Worm (Caenorhabditis elegans): ENCODE data around the gene C09E9.1.

The C09E9.1 gene

DNA sequence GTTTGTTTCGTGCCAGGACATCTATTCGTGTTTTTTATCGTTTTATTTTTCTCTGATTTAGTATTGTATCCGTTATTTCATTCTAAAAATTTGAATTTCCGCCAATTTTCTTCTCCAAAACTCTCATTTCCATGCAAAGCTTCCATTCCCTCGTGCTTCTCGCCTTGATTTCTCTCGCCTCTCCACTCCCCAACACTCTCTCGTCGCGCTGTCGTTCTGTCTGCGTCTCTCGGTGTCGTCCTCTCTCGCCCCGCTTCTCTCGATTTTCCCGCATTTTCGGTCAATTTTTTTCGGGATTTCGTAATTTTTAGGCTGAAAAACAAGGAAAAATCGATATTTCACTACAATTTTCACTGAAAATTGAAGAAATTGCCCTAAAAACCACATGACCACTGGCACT is at the start of gene C09E9.1:
Gene C09E9.1 (plus strand): TSS at position 286 of the 400 bp plus-strand sequence.
- TF ChIP-seq hmbx-1 (tag; optimal IDR thresholded peaks at IDR 0.05) (no peak), scrt-1 (GFP tag; IDR thresholded peaks at IDR 0.05) (no peak), tbx-37 (GFP tag; conservative IDR thresholded peaks at IDR 0.05) (no peak), F13C5.2 (tag; optimal IDR thresholded peaks at IDR 0.05) (no peak), ama-1 (optimal IDR thresholded peaks at IDR 0.05) (no peak), pes-1 (GFP tag; IDR thresholded peaks at IDR 0.05) (no peak), hnd-1 (tag; optimal IDR thresholded peaks at IDR 0.05) (no peak), B0310.2 (tag; optimal IDR thresholded peaks at IDR 0.05) (no peak), sea-1 (GFP tag; conservative IDR thresholded peaks at IDR 0.05) (no peak), hmg-4 (GFP tag; optimal IDR thresholded peaks at IDR 0.05) (no peak), tra-4 (tag; optimal IDR thresholded peaks at IDR 0.05) (no peak), aly-1 (tag; optimal IDR thresholded peaks at IDR 0.05) (no peak), flt-1 (GFP tag; IDR thresholded peaks at IDR 0.05) (no peak), tbx-11 (GFP tag; IDR thresholded peaks at IDR 0.05) (no peak), ceh-13 (GFP tag; optimal IDR thresholded peaks at IDR 0.05) (no peak), ets-7 (tag; optimal IDR thresholded peaks at IDR 0.05) (no peak), ceh-36 (tag; optimal IDR thresholded peaks at IDR 0.05) (no peak)

DNA sequence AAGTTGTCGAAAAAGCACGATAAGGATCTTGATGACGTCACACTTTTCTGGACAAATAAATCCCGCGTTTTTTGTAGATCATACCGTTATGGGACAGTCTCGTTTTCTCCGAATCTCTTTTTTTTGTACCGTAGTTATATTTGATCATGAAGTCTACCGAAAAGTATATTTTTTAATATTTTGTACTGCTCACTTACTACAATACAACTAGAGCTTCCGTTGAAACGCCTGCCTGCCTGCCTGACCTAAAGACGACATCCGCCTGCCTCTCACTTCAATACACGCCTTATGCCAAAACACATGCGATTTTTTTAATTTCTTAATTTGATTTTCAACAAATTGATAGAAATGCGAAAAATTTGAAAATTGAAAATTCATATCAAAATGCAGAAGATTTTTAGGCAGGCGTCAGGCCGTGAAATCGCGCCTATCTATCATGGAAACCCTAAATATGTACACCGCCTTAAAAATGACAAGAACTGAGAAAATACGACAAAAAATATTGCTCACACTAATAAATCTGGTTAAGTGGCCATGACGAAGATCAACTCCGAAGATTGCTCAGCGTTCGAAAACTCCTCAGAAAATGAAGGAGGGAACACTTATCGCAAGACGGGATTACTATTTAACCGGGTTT is 49.0 kb upstream of the C09E9.1 start, which contains the start of gene W09G12.8:
Gene W09G12.8 (plus strand): TSS at position 587 of the 637 bp plus-strand sequence.
- TF ChIP-seq sea-1 (GFP tag; conservative IDR thresholded peaks at IDR 0.05): no peak
- TF ChIP-seq tbx-37 (GFP tag; conservative IDR thresholded peaks at IDR 0.05): no peak
- no peak for TF ChIP-seq hmg-4 (GFP tag; optimal IDR thresholded peaks at IDR 0.05)
- no peak for TF ChIP-seq B0310.2 (tag; optimal IDR thresholded peaks at IDR 0.05)
- TF ChIP-seq hnd-1 (tag; optimal IDR thresholded peaks at IDR 0.05): no peak
- no peak for TF ChIP-seq flt-1 (GFP tag; IDR thresholded peaks at IDR 0.05)
- TF ChIP-seq hmbx-1 (tag; optimal IDR thresholded peaks at IDR 0.05): no peak
- TF ChIP-seq F13C5.2 (tag; optimal IDR thresholded peaks at IDR 0.05): no peak
- TF ChIP-seq scrt-1 (GFP tag; IDR thresholded peaks at IDR 0.05): no peak
- TF ChIP-seq ets-7 (tag; optimal IDR thresholded peaks at IDR 0.05): no peak
- no peak for TF ChIP-seq ceh-36 (tag; optimal IDR thresholded peaks at IDR 0.05)
- TF ChIP-seq ceh-13 (GFP tag; optimal IDR thresholded peaks at IDR 0.05): no peak
- no peak for TF ChIP-seq pes-1 (GFP tag; IDR thresholded peaks at IDR 0.05)
- TF ChIP-seq tbx-11 (GFP tag; IDR thresholded peaks at IDR 0.05): no peak
- TF ChIP-seq ama-1 (optimal IDR thresholded peaks at IDR 0.05): no peak
- TF ChIP-seq aly-1 (tag; optimal IDR thresholded peaks at IDR 0.05): no peak
- no peak for TF ChIP-seq tra-4 (tag; optimal IDR thresholded peaks at IDR 0.05)

DNA sequence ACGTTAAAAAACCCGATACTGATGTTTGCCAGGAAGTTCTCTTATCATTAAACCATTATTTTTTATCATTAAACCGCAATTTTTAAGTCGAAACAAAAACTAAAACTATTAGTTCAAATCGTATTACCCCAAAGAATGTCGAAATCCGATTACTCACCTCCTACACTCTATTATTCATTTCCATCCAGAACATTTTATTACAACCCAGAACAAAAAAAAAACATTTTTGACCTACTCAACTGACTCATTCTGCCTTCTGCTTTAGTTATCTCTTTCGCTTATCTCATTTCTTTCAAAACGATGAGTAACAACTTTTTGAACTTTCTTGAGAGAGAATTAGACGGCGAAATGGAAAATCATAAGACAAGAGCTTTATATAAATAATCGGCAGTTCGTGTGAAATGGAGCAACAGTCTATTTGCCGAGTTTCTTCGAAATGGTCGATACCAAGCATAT is 46.0 kb upstream of the C09E9.1 start, which contains the start of gene W09G12.7:
Gene W09G12.7 (plus strand): TSS at position 406 of the 456 bp plus-strand sequence.
- TF ChIP-seq tra-4 (tag; optimal IDR thresholded peaks at IDR 0.05): no peak
- TF ChIP-seq hnd-1 (tag; optimal IDR thresholded peaks at IDR 0.05): no peak
- no peak for TF ChIP-seq hmbx-1 (tag; optimal IDR thresholded peaks at IDR 0.05)
- no peak for TF ChIP-seq aly-1 (tag; optimal IDR thresholded peaks at IDR 0.05)
- TF ChIP-seq B0310.2 (tag; optimal IDR thresholded peaks at IDR 0.05): no peak
- TF ChIP-seq ama-1 (optimal IDR thresholded peaks at IDR 0.05): no peak
- no peak for TF ChIP-seq pes-1 (GFP tag; IDR thresholded peaks at IDR 0.05)
- no peak for TF ChIP-seq tbx-11 (GFP tag; IDR thresholded peaks at IDR 0.05)
- no peak for TF ChIP-seq tbx-37 (GFP tag; conservative IDR thresholded peaks at IDR 0.05)
- no peak for TF ChIP-seq flt-1 (GFP tag; IDR thresholded peaks at IDR 0.05)
- no peak for TF ChIP-seq hmg-4 (GFP tag; optimal IDR thresholded peaks at IDR 0.05)
- no peak for TF ChIP-seq ets-7 (tag; optimal IDR thresholded peaks at IDR 0.05)
- no peak for TF ChIP-seq sea-1 (GFP tag; conservative IDR thresholded peaks at IDR 0.05)
- no peak for TF ChIP-seq ceh-36 (tag; optimal IDR thresholded peaks at IDR 0.05)

DNA sequence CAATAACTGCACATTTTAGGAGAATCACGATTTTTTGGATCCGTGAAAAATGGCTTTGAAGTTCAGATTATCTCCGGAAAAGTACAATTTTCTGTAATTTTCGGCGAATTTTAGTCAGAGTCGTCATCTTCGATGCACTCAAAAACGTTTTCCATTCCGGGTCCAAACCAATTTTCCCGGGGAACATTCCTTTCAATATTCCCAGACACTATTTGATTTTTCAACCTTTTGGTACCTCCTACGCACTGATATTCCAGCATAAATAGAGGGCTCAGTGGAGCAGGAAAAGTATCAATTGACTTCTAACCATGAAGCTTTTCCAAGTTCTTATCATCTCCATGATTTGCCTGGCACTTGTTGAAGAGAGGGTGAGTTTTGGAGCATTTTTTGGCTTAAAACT is 43.1 kb upstream of the C09E9.1 start, which contains the start of gene W09G12.6:
Gene W09G12.6 (plus strand): TSS at position 301 of the 400 bp plus-strand sequence.
- TF ChIP-seq scrt-1 (GFP tag; IDR thresholded peaks at IDR 0.05) (no peak), hnd-1 (tag; optimal IDR thresholded peaks at IDR 0.05) (no peak), hmbx-1 (tag; optimal IDR thresholded peaks at IDR 0.05) (no peak), tra-4 (tag; optimal IDR thresholded peaks at IDR 0.05) (no peak), tbx-11 (GFP tag; IDR thresholded peaks at IDR 0.05) (no peak), ama-1 (optimal IDR thresholded peaks at IDR 0.05) (no peak), sea-1 (GFP tag; conservative IDR thresholded peaks at IDR 0.05) (no peak), aly-1 (tag; optimal IDR thresholded peaks at IDR 0.05) (no peak), B0310.2 (tag; optimal IDR thresholded peaks at IDR 0.05) (no peak), ets-7 (tag; optimal IDR thresholded peaks at IDR 0.05) (no peak), flt-1 (GFP tag; IDR thresholded peaks at IDR 0.05) (no peak)

DNA sequence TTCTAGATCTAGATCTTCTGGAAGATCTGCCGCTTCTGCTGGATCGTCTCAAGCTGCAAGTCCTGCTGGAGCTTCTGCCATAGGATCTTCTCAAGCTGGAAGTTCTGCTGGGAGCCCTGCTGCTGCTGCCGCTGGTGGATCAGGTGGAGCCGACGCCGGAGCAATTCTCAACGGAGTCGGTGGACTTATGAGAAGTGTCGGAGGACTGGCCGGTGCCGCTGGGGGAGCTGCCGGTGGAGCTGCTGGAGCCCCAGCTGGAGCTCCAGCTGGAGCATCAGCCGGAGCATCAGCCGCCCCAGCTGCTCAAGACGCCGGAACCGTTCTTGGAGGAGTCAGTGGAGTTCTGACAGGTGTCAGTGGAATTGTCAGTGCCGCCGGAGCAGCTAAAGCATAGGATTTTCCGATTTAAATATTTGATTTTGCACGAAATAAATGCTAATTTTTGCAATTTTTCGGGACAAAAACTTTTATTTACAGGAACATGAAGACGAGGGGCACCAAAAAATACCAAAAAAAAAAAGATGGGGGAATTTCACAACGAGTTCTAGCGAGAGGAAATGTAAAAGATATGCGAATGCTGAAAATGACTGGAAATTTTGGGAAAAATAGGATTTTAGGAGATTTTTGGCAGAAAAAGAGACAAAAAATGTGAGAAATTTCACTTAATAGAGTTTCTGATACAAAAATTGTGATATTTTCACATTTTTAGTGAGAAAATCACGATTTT is 42.1 kb upstream of the C09E9.1 start:
- TF ChIP-seq flt-1 (GFP tag; IDR thresholded peaks at IDR 0.05) (no peak), tra-4 (tag; optimal IDR thresholded peaks at IDR 0.05) (no peak), aly-1 (tag; optimal IDR thresholded peaks at IDR 0.05) (no peak), tbx-37 (GFP tag; conservative IDR thresholded peaks at IDR 0.05) (no peak), tbx-11 (GFP tag; IDR thresholded peaks at IDR 0.05) (no peak), scrt-1 (GFP tag; IDR thresholded peaks at IDR 0.05) (no peak), pes-1 (GFP tag; IDR thresholded peaks at IDR 0.05) (no peak), hmg-4 (GFP tag; optimal IDR thresholded peaks at IDR 0.05) (no peak), sea-1 (GFP tag; conservative IDR thresholded peaks at IDR 0.05) (no peak), hmbx-1 (tag; optimal IDR thresholded peaks at IDR 0.05) (no peak), F13C5.2 (tag; optimal IDR thresholded peaks at IDR 0.05) (no peak), ama-1 (optimal IDR thresholded peaks at IDR 0.05) (no peak), hnd-1 (tag; optimal IDR thresholded peaks at IDR 0.05) (no peak)

DNA sequence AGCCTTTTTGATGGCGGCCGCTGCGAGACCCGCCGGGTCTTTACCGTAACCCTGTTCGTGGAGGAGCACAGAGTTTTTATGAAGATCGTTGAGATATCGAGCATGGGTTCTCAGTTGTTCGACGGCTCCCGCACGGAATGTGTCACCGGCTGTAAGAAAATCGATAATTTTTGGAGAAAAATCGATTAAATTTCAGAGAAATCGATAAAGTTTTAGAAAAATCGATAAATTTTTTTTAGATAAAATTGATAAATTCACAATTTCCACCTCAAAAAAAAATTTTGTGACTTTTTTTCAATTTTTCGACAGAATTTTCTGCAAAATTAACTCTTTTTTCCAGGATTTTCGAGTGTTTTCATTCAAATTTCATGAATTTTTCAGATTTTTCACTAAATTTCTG is 39.9 kb upstream of the C09E9.1 start:
- TF ChIP-seq scrt-1 (GFP tag; IDR thresholded peaks at IDR 0.05) (no peak), tbx-37 (GFP tag; conservative IDR thresholded peaks at IDR 0.05) (no peak), ceh-36 (tag; optimal IDR thresholded peaks at IDR 0.05) (no peak), sea-1 (GFP tag; conservative IDR thresholded peaks at IDR 0.05) (no peak), hmg-4 (GFP tag; optimal IDR thresholded peaks at IDR 0.05) (no peak), ama-1 (optimal IDR thresholded peaks at IDR 0.05) (no peak), B0310.2 (tag; optimal IDR thresholded peaks at IDR 0.05) (no peak), ets-7 (tag; optimal IDR thresholded peaks at IDR 0.05) (no peak)

All from whole organism, early embryonic.